Fruit fly (Drosophila melanogaster) whole organism, embryonic: Measurements from ENCODE around the gene CG14868.

Experiments used
- B-H2 ChIP-seq: fragments of 200-800 bp; sonication (Bioruptor generic); optimal IDR thresholded peaks from 2 replicates; lab custom pipeline; 2018; ENCODE audit warnings: missing biosample characterization, mild to moderate bottlenecking, missing genetic modification characterization
- CG10431 ChIP-seq: fragments of 200-800 bp; sonication (Bioruptor generic); optimal IDR thresholded peaks from 3 replicates; lab custom pipeline; 2018; ENCODE audit warnings: missing biosample characterization, mild to moderate bottlenecking, missing genetic modification characterization
- CG11093 ChIP-seq: fragments of 200-800 bp; sonication (Bioruptor generic); IDR thresholded peaks from 3 replicates; pipeline ENCODE4 v1.3.6; 2022; ENCODE audit warnings: missing biosample characterization, missing genetic modification characterization
- CG11398 ChIP-seq: fragments of 200-800 bp; sonication (Bioruptor generic); optimal IDR thresholded peaks from 2 replicates; lab custom pipeline; 2016; ENCODE audit warnings: missing biosample characterization, missing genetic modification characterization
- CG14441 ChIP-seq: fragments of 200-800 bp; sonication (Bioruptor generic); IDR thresholded peaks from 2 replicates; pipeline ENCODE4 v1.3.6; 2022; ENCODE audit warnings: missing biosample characterization, missing genetic modification characterization
- CG14860 ChIP-seq: fragments of 200-800 bp; sonication (Bioruptor generic); IDR thresholded peaks from 3 replicates; pipeline ENCODE4 v1.3.6; 2022; ENCODE audit warnings: missing biosample characterization, missing genetic modification characterization; ENCODE audit not compliant: partially characterized antibody
- CG17568 ChIP-seq: fragments of 200-800 bp; sonication (Bioruptor generic); optimal IDR thresholded peaks from 2 replicates; lab custom pipeline; 2018; ENCODE audit warnings: missing biosample characterization, mild to moderate bottlenecking, missing genetic modification characterization, moderate library complexity
- CG31224 ChIP-seq: fragments of 200-800 bp; sonication (Bioruptor generic); IDR thresholded peaks from 2 replicates; pipeline ENCODE4 v1.3.6; 2022; ENCODE audit warnings: missing biosample characterization, missing genetic modification characterization
- CG32772 ChIP-seq: fragments of 200-800 bp; sonication (Bioruptor generic); IDR thresholded peaks from 2 replicates; pipeline ENCODE4 v1.3.6; 2022; ENCODE audit warnings: missing biosample characterization, missing genetic modification characterization
- CG34376 ChIP-seq: fragments of 200-800 bp; sonication (Bioruptor generic); optimal IDR thresholded peaks from 2 replicates; lab custom pipeline; 2018; ENCODE audit warnings: missing biosample characterization, mild to moderate bottlenecking, missing genetic modification characterization
- CG3726 ChIP-seq: fragments of 200-800 bp; sonication (Bioruptor generic); IDR thresholded peaks from 3 replicates; pipeline ENCODE4, ENCODE4 v1.3.6; 2022; ENCODE audit warnings: missing biosample characterization, missing genetic modification characterization
- CG3847 ChIP-seq: fragments of 200-800 bp; sonication (Bioruptor generic); IDR thresholded peaks from 2 replicates; pipeline ENCODE4 v1.3.6; 2022; ENCODE audit warnings: missing biosample characterization, missing genetic modification characterization
- CG6765 ChIP-seq: fragments of 200-800 bp; sonication (Bioruptor generic); optimal IDR thresholded peaks from 3 replicates; lab custom pipeline; 2017; ENCODE audit warnings: missing biosample characterization, mild to moderate bottlenecking, missing genetic modification characterization
- D19A ChIP-seq: fragments of 200-800 bp; optimal IDR thresholded peaks from 3 replicates; lab custom pipeline; 2019; ENCODE audit warnings: missing biosample characterization, mild to moderate bottlenecking, missing genetic modification characterization, moderate library complexity
- Dek ChIP-seq: fragments of 200-800 bp; sonication (Bioruptor generic); optimal IDR thresholded peaks from 3 replicates; lab custom pipeline; 2019; ENCODE audit warnings: missing biosample characterization, mild to moderate bottlenecking, missing genetic modification characterization, moderate library complexity
- HmgD ChIP-seq: fragments of 200-800 bp; sonication (Bioruptor generic); optimal IDR thresholded peaks from 3 replicates; lab custom pipeline; 2016; ENCODE audit warnings: missing biosample characterization, missing genetic modification characterization
- Hmx ChIP-seq: fragments of 200-800 bp; sonication (Bioruptor generic); optimal IDR thresholded peaks from 2 replicates; lab custom pipeline; 2016; ENCODE audit warnings: missing biosample characterization, missing genetic modification characterization
- Hr51 ChIP-seq, 2 experiments: fragments of 200-800 bp; sonication (Bioruptor generic); optimal IDR thresholded peaks; 2 replicates in 1 of 2; 3 replicates in 1 of 2; lab custom pipeline; 2016 to 2018; ENCODE audit warnings: missing biosample characterization in 2 of 2, missing genetic modification characterization in 2 of 2, mild to moderate bottlenecking in 1 of 2, moderate library complexity in 1 of 2
- Mad ChIP-seq: fragments of 200-800 bp; sonication (Bioruptor generic); optimal IDR thresholded peaks from 2 replicates; lab custom pipeline; 2016; ENCODE audit warnings: missing biosample characterization, missing genetic modification characterization
- Max ChIP-seq: fragments of 200-800 bp; sonication (Bioruptor generic); optimal IDR thresholded peaks from 2 replicates; lab custom pipeline; 2016; ENCODE audit warnings: missing biosample characterization, mild to moderate bottlenecking, missing genetic modification characterization
- Mrtf ChIP-seq: fragments of 200-800 bp; sonication (Bioruptor generic); IDR thresholded peaks from 3 replicates; pipeline ENCODE4 v1.3.6; 2022; ENCODE audit warnings: missing biosample characterization, missing genetic modification characterization
- Sin3A ChIP-seq: fragments of >200 bp; optimal IDR thresholded peaks from 2 replicates; lab custom pipeline; 2018
- YL-1 ChIP-seq: fragments of 200-800 bp; sonication (Bioruptor generic); optimal IDR thresholded peaks from 3 replicates; lab custom pipeline; 2017; ENCODE audit warnings: missing biosample characterization, mild to moderate bottlenecking, missing genetic modification characterization
- br ChIP-seq: fragments of >200 bp; optimal IDR thresholded peaks from 2 replicates; lab custom pipeline; 2017
- caup ChIP-seq: fragments of 200-800 bp; sonication (Bioruptor generic); optimal IDR thresholded peaks from 3 replicates; lab custom pipeline; 2017; ENCODE audit warnings: missing biosample characterization, mild to moderate bottlenecking, missing genetic modification characterization, moderate library complexity; ENCODE audit not compliant: severe bottlenecking
- disco-r ChIP-seq: fragments of 200-800 bp; sonication (Bioruptor generic); optimal IDR thresholded peaks from 2 replicates; lab custom pipeline; 2016; ENCODE audit warnings: missing biosample characterization, missing genetic modification characterization
- en ChIP-seq: fragments of 200-800 bp; sonication (Bioruptor generic); optimal IDR thresholded peaks from 2 replicates; lab custom pipeline; 2016; ENCODE audit warnings: missing biosample characterization, missing genetic modification characterization
- ewg ChIP-seq: fragments of 200-800 bp; sonication (Bioruptor generic); optimal IDR thresholded peaks from 3 replicates; lab custom pipeline; 2017; ENCODE audit warnings: mild to moderate bottlenecking, missing biosample characterization, missing genetic modification reagents, missing genetic modification characterization
- fru ChIP-seq: fragments of >200 bp; optimal IDR thresholded peaks from 2 replicates; lab custom pipeline; 2017
- jigr1 ChIP-seq: fragments of 200-800 bp; sonication (Bioruptor generic); IDR thresholded peaks from 3 replicates; pipeline ENCODE4 v1.3.6; 2022; ENCODE audit warnings: missing biosample characterization, missing genetic modification characterization
- ken ChIP-seq: fragments of 200-800 bp; sonication (Bioruptor generic); IDR thresholded peaks from 3 replicates; pipeline ENCODE4 v1.3.6; 2022; ENCODE audit warnings: missing biosample characterization, missing genetic modification characterization
- oc ChIP-seq: fragments of 200-800 bp; sonication (Bioruptor generic); optimal IDR thresholded peaks from 2 replicates; lab custom pipeline; 2018; ENCODE audit warnings: missing biosample characterization, mild to moderate bottlenecking, missing genetic modification characterization, moderate library complexity
- otp ChIP-seq: fragments of 200-800 bp; sonication (Bioruptor generic); IDR thresholded peaks from 3 replicates; pipeline ENCODE4, ENCODE4 v1.3.6; 2022; ENCODE audit warnings: missing biosample characterization, missing genetic modification characterization
- phol ChIP-seq: fragments of 200-800 bp; sonication (Bioruptor generic); optimal IDR thresholded peaks from 3 replicates; lab custom pipeline; 2018; ENCODE audit warnings: missing biosample characterization, mild to moderate bottlenecking, missing genetic modification characterization, moderate library complexity
- pita ChIP-seq: fragments of 200-800 bp; sonication (Bioruptor generic); optimal IDR thresholded peaks from 2 replicates; lab custom pipeline; 2017; ENCODE audit warnings: missing biosample characterization, mild to moderate bottlenecking, missing genetic modification characterization
- prd ChIP-seq, 3 experiments: fragments of >200 bp in 2 of 3; fragments of 200-800 bp in 1 of 3; sonication (Bioruptor generic) in 1 of 3; optimal IDR thresholded peaks in 2 of 3; IDR thresholded peaks in 1 of 3; 2 replicates in 2 of 3; 3 replicates in 1 of 3; pipeline versions ENCODE4 v1.3.6 to Lab custom; 2017 to 2022; ENCODE audit warnings: missing biosample characterization in 1 of 3, missing genetic modification characterization in 1 of 3
- scrt ChIP-seq: fragments of 200-800 bp; sonication (Bioruptor generic); optimal IDR thresholded peaks from 2 replicates; lab custom pipeline; 2018; ENCODE audit warnings: missing biosample characterization, mild to moderate bottlenecking, missing genetic modification characterization, moderate library complexity
- tin ChIP-seq: fragments of 200-800 bp; sonication (Bioruptor generic); optimal IDR thresholded peaks from 3 replicates; lab custom pipeline; 2016; ENCODE audit warnings: missing biosample characterization, missing genetic modification characterization
- tup ChIP-seq: fragments of 200-800 bp; sonication (Bioruptor generic); optimal IDR thresholded peaks from 2 replicates; lab custom pipeline; 2016; ENCODE audit warnings: missing biosample characterization, mild to moderate bottlenecking, missing genetic modification characterization, moderate library complexity
- twi ChIP-seq: fragments of 200-800 bp; optimal IDR thresholded peaks from 2 replicates; lab custom pipeline; 2019; ENCODE audit warnings: missing biosample characterization, mild to moderate bottlenecking, missing genetic modification characterization, moderate library complexity
- unpg ChIP-seq: fragments of 200-800 bp; sonication (Bioruptor generic); optimal IDR thresholded peaks from 3 replicates; lab custom pipeline; 2018; ENCODE audit warnings: missing biosample characterization, mild to moderate bottlenecking, missing genetic modification characterization, moderate library complexity
- usp ChIP-seq: fragments of >200 bp; optimal IDR thresholded peaks from 2 replicates; lab custom pipeline; 2017; ENCODE audit warnings: missing biosample characterization, missing genetic modification characterization
- vfl ChIP-seq: fragments of 200-800 bp; sonication (Bioruptor generic); optimal IDR thresholded peaks from 2 replicates; lab custom pipeline; 2016; ENCODE audit warnings: missing biosample characterization, missing genetic modification characterization

The CG14868 gene

dm6 chr3R:15408131-15408731 is 38.5 kb upstream of the CG14868 start, which contains the start of gene Atx2 (continued):
- TF ChIP-seq CG11398 (GFP tag; lab: Kevin White, UChicago) = no peak
- TF ChIP-seq en (GFP tag; lab: Kevin White, UChicago) = no peak
- no peak for TF ChIP-seq CG10431 (GFP tag; lab: Kevin White, UChicago)
- no peak for TF ChIP-seq usp (GFP tag; lab: Kevin White, UChicago)
- no peak for TF ChIP-seq Mrtf (GFP tag; lab: Robert Waterston, UW)
- TF ChIP-seq Hmx (GFP tag; lab: Kevin White, UChicago) = no peak
- TF ChIP-seq Hr51 (GFP tag; optimal IDR thresholded peaks at IDR 0.05; lab: Kevin White, UChicago) = peak in 1 of 2 experiments; percentile 51
- TF ChIP-seq CG34376 = no peak
- TF ChIP-seq Max (GFP tag; lab: Kevin White, UChicago) = peak; percentile 37
- peak; percentile 43 for TF ChIP-seq phol
- peak; percentile 55 for TF ChIP-seq caup
- TF ChIP-seq CG3847 (GFP tag; lab: Robert Waterston, UW) = peak; percentile 66
- TF ChIP-seq ken (GFP tag; lab: Robert Waterston, UW) = no peak
- TF ChIP-seq jigr1 (GFP tag; lab: Robert Waterston, UW) = no peak
- no peak for TF ChIP-seq fru (lab: Kevin White, UChicago)
- no peak for TF ChIP-seq oc (tag; lab: Kevin White, UChicago)
- TF ChIP-seq CG6765 (GFP tag; lab: Kevin White, UChicago) = no peak
- no peak for TF ChIP-seq tup (GFP tag; lab: Kevin White, UChicago)
- TF ChIP-seq twi (tag; lab: Kevin White, UChicago) = no peak
- TF ChIP-seq br (lab: Kevin White, UChicago) = no peak
- TF ChIP-seq otp (GFP tag; lab: Robert Waterston, UW) = no peak
- TF ChIP-seq scrt (GFP tag; lab: Kevin White, UChicago) = no peak
- peak; percentile 14 for TF ChIP-seq disco-r (GFP tag; lab: Kevin White, UChicago)
- no peak for TF ChIP-seq CG17568
- no peak for TF ChIP-seq Dek (tag; lab: Kevin White, UChicago)
- TF ChIP-seq CG3726 (GFP tag; lab: Robert Waterston, UW) = 0 out of 3 replicates have a peak, but pooled peaks have one; percentile 10
- TF ChIP-seq pita (GFP tag; lab: Kevin White, UChicago) = no peak
- no peak for TF ChIP-seq unpg
- TF ChIP-seq B-H2 = no peak
- TF ChIP-seq CG11093 = no peak
- peak; percentile 78 for TF ChIP-seq ewg (GFP tag; lab: Kevin White, UChicago)
- TF ChIP-seq CG31224 (GFP tag; lab: Robert Waterston, UW) = no peak
- no peak for TF ChIP-seq D19A
- TF ChIP-seq CG14441 (GFP tag; lab: Robert Waterston, UW) = no peak
- TF ChIP-seq Sin3A (lab: Kevin White, UChicago) = peak; percentile 98
- peak; percentile 35; the same call in 1 of the 2 replicates for TF ChIP-seq CG32772
- peak; percentile 70 for TF ChIP-seq HmgD
- peak; percentile 53 for TF ChIP-seq Mad (GFP tag; lab: Kevin White, UChicago)
- peak; percentile 97 for TF ChIP-seq CG14860 (GFP tag; lab: Robert Waterston, UW)
- peak; percentile 25 for TF ChIP-seq tin
- TF ChIP-seq prd (optimal IDR thresholded peaks at IDR 0.05; lab: Kevin White, UChicago) = no peak
- 0 out of 3 replicates have a peak, but pooled peaks have one; percentile 25 for TF ChIP-seq prd (GFP tag; IDR thresholded peaks at IDR 0.05; lab: Robert Waterston, UW)
- TF ChIP-seq YL-1 = peak; percentile 73
- TF ChIP-seq vfl (GFP tag; lab: Kevin White, UChicago) = peak; percentile 49
